Worm (Caenorhabditis elegans): ENCODE data around the gene F54C9.14.

The F54C9.14 gene

ce11 chrII:8516783-8517182 is 45.3 kb upstream of the F54C9.14 start, which contains the start of gene rnh-2 (continued):
- TF ChIP-seq ztf-18 (tag; optimal IDR thresholded peaks at IDR 0.05): peak; percentile 57
- TF ChIP-seq snpc-3.4 (tag; optimal IDR thresholded peaks at IDR 0.05): peak; percentile 35
- TF ChIP-seq nhr-90 (tag; optimal IDR thresholded peaks at IDR 0.05): no peak
- no peak for TF ChIP-seq B0261.1 (tag; optimal IDR thresholded peaks at IDR 0.05)
- peak; percentile 84 for TF ChIP-seq dox-1 (GFP tag; IDR thresholded peaks at IDR 0.05)
- peak; percentile 37 for TF ChIP-seq efl-1 (GFP tag; optimal IDR thresholded peaks at IDR 0.05)
- TF ChIP-seq F33H1.4 (GFP tag; IDR thresholded peaks at IDR 0.05): peak; percentile 65
- TF ChIP-seq Y95B8A.8 (GFP tag; IDR thresholded peaks at IDR 0.05): 0 out of 2 replicates have a peak, but pooled peaks have one; percentile 14
- peak; percentile 80 for TF ChIP-seq madf-8 (GFP tag; conservative IDR thresholded peaks at IDR 0.05)
- peak in 1 of 3 experiments; percentile 58 for TF ChIP-seq lin-35 (GFP tag; optimal IDR thresholded peaks at IDR 0.05)
- peak; percentile 65 for TF ChIP-seq F49E8.2 (tag; optimal IDR thresholded peaks at IDR 0.05; ENCODE audit: insufficient read depth)
- TF ChIP-seq D2030.7 (GFP tag; IDR thresholded peaks at IDR 0.05): peak; percentile 62
- peak; percentile 94 for TF ChIP-seq mcd-1 (GFP tag; IDR thresholded peaks at IDR 0.05)
- no peak for TF ChIP-seq mel-28 (tag; optimal IDR thresholded peaks at IDR 0.05; ENCODE audit: borderline replicate concordance)
- no peak for TF ChIP-seq C17E4.6 (GFP tag; IDR thresholded peaks at IDR 0.05)
- TF ChIP-seq lir-1 (GFP tag; conservative IDR thresholded peaks at IDR 0.05): 0 out of 2 replicates have a peak, but pooled peaks have one; percentile 36
- TF ChIP-seq repo-1 (tag; optimal IDR thresholded peaks at IDR 0.05): no peak
- TF ChIP-seq ztf-25 (GFP tag; IDR thresholded peaks at IDR 0.05): peak; percentile 72; the same call in 1 of the 2 replicates
- 0 out of 2 replicates have a peak, but pooled peaks have one; percentile 37 for TF ChIP-seq ztf-28 (GFP tag; IDR thresholded peaks at IDR 0.05)
- TF ChIP-seq tlf-1 (GFP tag; optimal IDR thresholded peaks at IDR 0.05): peak; percentile 54
- TF ChIP-seq hmg-1.2 (GFP tag; IDR thresholded peaks at IDR 0.05): peak; percentile 60
- TF ChIP-seq aptf-2 (GFP tag; conservative IDR thresholded peaks at IDR 0.05): 0 out of 2 replicates have a peak, but pooled peaks have one; percentile 34
- peak in 1 of 2 experiments; percentile 39 for TF ChIP-seq rec-8 (tag; optimal IDR thresholded peaks at IDR 0.05)
- 0 out of 2 replicates have a peak, but pooled peaks have one; percentile 33 for TF ChIP-seq rcor-1 (GFP tag; IDR thresholded peaks at IDR 0.05)
- TF ChIP-seq F23B12.7 (tag; optimal IDR thresholded peaks at IDR 0.05; ENCODE audit: insufficient read depth): peak; percentile 74
- TF ChIP-seq ZK185.1 (tag; optimal IDR thresholded peaks at IDR 0.05; ENCODE audit: poor library complexity, severe bottlenecking): peak; percentile 84
- TF ChIP-seq B0019.2 (GFP tag; conservative IDR thresholded peaks at IDR 0.05): peak; percentile 70; the same call in 1 of the 2 replicates
- TF ChIP-seq sea-2 (GFP tag; IDR thresholded peaks at IDR 0.05): no peak
- peak; percentile 63 for TF ChIP-seq ceh-27 (GFP tag; optimal IDR thresholded peaks at IDR 0.05)

DNA sequence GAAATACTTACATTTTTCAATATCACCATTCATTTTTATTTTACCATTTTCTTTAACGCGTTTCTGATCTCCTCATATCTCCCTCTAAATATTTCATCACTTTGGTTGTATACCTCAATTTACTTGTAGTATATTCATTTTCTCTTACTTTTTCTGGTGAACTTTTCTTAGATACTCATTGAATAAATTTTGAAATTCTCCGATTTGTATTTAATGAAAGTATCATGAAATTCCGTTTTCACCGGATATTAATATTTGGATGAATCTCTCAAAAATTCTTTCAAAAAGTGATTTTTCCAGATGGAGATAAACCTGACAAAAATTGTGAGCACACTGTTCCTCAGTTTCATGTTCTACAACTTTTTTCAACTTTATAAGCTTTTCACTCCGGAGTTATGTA is 43.9 kb upstream of the F54C9.14 start, which contains the start of gene T13H5.8:
TSS of gene T13H5.8 (plus strand) at position 301 of the 400 bp plus-strand sequence.
- TF ChIP-seq ceh-40 (GFP tag; IDR thresholded peaks at IDR 0.05): no peak
- no peak for TF ChIP-seq lsy-27 (tag; optimal IDR thresholded peaks at IDR 0.05; ENCODE audit: borderline replicate concordance, insufficient read depth)
- TF ChIP-seq ama-1 (optimal IDR thresholded peaks at IDR 0.05): no peak
- TF ChIP-seq ama-1 (GFP tag; optimal IDR thresholded peaks at IDR 0.05): no peak
- TF ChIP-seq ceh-100 (GFP tag; IDR thresholded peaks at IDR 0.05): no peak
- no peak; the same call in 1 of the 2 replicates for TF ChIP-seq madf-6 (GFP tag; IDR thresholded peaks at IDR 0.05)
- TF ChIP-seq F23B12.7 (tag; optimal IDR thresholded peaks at IDR 0.05; ENCODE audit: insufficient read depth): no peak
- no peak for TF ChIP-seq F57C9.4 (tag; optimal IDR thresholded peaks at IDR 0.05)
- TF ChIP-seq efl-1 (GFP tag; optimal IDR thresholded peaks at IDR 0.05): no peak
- no peak for TF ChIP-seq bed-2 (GFP tag; IDR thresholded peaks at IDR 0.05)
- no peak for TF ChIP-seq chd-7 (tag; optimal IDR thresholded peaks at IDR 0.05)

Measured in whole organism, young adult.